Fruit fly (Drosophila melanogaster) whole organism, embryonic: ENCODE measurements around the gene CG10226.

Source experiments
- Adf1 ChIP-seq: fragments of 200-800 bp; sonication (Bioruptor generic); IDR thresholded peaks from 2 replicates; pipeline ENCODE4 v1.3.6; 2022; ENCODE audit warnings: missing biosample characterization, missing genetic modification characterization
- Atf-2 ChIP-seq: fragments of 200-800 bp; sonication (Bioruptor generic); optimal IDR thresholded peaks from 2 replicates; lab custom pipeline; 2016; ENCODE audit warnings: missing biosample characterization, missing genetic modification characterization
- CG10209 ChIP-seq: fragments of 200-800 bp; sonication (Bioruptor generic); optimal IDR thresholded peaks from 3 replicates; lab custom pipeline; 2017; ENCODE audit warnings: missing biosample characterization, mild to moderate bottlenecking, missing genetic modification characterization, missing genetic modification reagents
- CG10979 ChIP-seq: fragments of 200-800 bp; sonication (Bioruptor generic); optimal IDR thresholded peaks from 2 replicates; lab custom pipeline; 2018; ENCODE audit warnings: missing biosample characterization, mild to moderate bottlenecking, missing genetic modification characterization, moderate library complexity
- CG12942 ChIP-seq: fragments of 200-800 bp; sonication (Bioruptor generic); optimal IDR thresholded peaks from 3 replicates; lab custom pipeline; 2016; ENCODE audit warnings: missing biosample characterization, missing genetic modification characterization
- CG14014 ChIP-seq: fragments of 200-800 bp; sonication (Bioruptor generic); IDR thresholded peaks from 2 replicates; pipeline ENCODE4 v1.3.6; 2022; ENCODE audit warnings: missing biosample characterization, missing genetic modification characterization
- CG14667 ChIP-seq: fragments of 200-800 bp; sonication (Bioruptor generic); IDR thresholded peaks from 2 replicates; pipeline ENCODE4 v1.3.6; 2022; ENCODE audit warnings: missing biosample characterization, missing genetic modification characterization
- CG15479 ChIP-seq: fragments of 200-800 bp; sonication (Bioruptor generic); optimal IDR thresholded peaks from 3 replicates; lab custom pipeline; 2019; ENCODE audit warnings: missing biosample characterization, mild to moderate bottlenecking, missing genetic modification characterization, moderate library complexity
- CG1603 ChIP-seq: fragments of 200-800 bp; sonication (Bioruptor generic); optimal IDR thresholded peaks from 2 replicates; lab custom pipeline; 2019; ENCODE audit warnings: missing biosample characterization, mild to moderate bottlenecking, missing genetic modification characterization, moderate library complexity
- CG3838 ChIP-seq: fragments of 200-800 bp; sonication (Bioruptor generic); optimal IDR thresholded peaks from 3 replicates; lab custom pipeline; 2016; ENCODE audit warnings: missing biosample characterization, missing genetic modification characterization
- CG3847 ChIP-seq: fragments of 200-800 bp; sonication (Bioruptor generic); IDR thresholded peaks from 2 replicates; pipeline ENCODE4 v1.3.6; 2022; ENCODE audit warnings: missing biosample characterization, missing genetic modification characterization
- CG4404 ChIP-seq: fragments of 200-800 bp; sonication (Bioruptor generic); IDR thresholded peaks from 2 replicates; pipeline ENCODE4 v1.3.6; 2022; ENCODE audit warnings: missing biosample characterization, missing genetic modification characterization
- CG4820 ChIP-seq: fragments of 200-800 bp; sonication (Bioruptor generic); optimal IDR thresholded peaks from 3 replicates; lab custom pipeline; 2016; ENCODE audit warnings: missing biosample characterization, missing genetic modification characterization
- CG6689 ChIP-seq: fragments of 200-800 bp; sonication (Bioruptor generic); IDR thresholded peaks from 2 replicates; pipeline ENCODE4 v1.3.6; 2022; ENCODE audit warnings: missing biosample characterization, missing genetic modification characterization
- CG6854 ChIP-seq: fragments of 200-800 bp; sonication (Bioruptor generic); optimal IDR thresholded peaks from 3 replicates; lab custom pipeline; 2017; ENCODE audit warnings: missing biosample characterization, mild to moderate bottlenecking, missing genetic modification characterization
- CG9215 ChIP-seq: fragments of 200-800 bp; sonication (Bioruptor generic); IDR thresholded peaks from 2 replicates; pipeline ENCODE4 v1.3.6; 2022; ENCODE audit warnings: missing biosample characterization, missing genetic modification characterization
- Dek ChIP-seq: fragments of 200-800 bp; sonication (Bioruptor generic); optimal IDR thresholded peaks from 3 replicates; lab custom pipeline; 2019; ENCODE audit warnings: missing biosample characterization, mild to moderate bottlenecking, missing genetic modification characterization, moderate library complexity
- Drgx ChIP-seq: fragments of 200-800 bp; sonication (Bioruptor generic); IDR thresholded peaks from 2 replicates; pipeline ENCODE4 v1.3.6; 2022; ENCODE audit warnings: missing biosample characterization, missing genetic modification characterization
- E2f1 ChIP-seq: fragments of 200-800 bp; sonication (Bioruptor generic); IDR thresholded peaks from 2 replicates; pipeline ENCODE4 v1.3.6; 2022; ENCODE audit warnings: missing biosample characterization, missing genetic modification characterization
- Ets65A ChIP-seq: fragments of 200-800 bp; sonication (Bioruptor generic); peaks from one replicate; lab custom pipeline; 2016; ENCODE audit warnings: missing biosample characterization, missing genetic modification characterization
- Gug ChIP-seq: fragments of 200-800 bp; sonication (Bioruptor generic); IDR thresholded peaks from 4 replicates; pipeline ENCODE4 v1.3.6; 2022; ENCODE audit warnings: missing biosample characterization, missing genetic modification characterization
- H2.0 ChIP-seq: fragments of 200-800 bp; sonication (Bioruptor generic); IDR thresholded peaks from 2 replicates; pipeline ENCODE4 v1.3.6; 2022; ENCODE audit warnings: missing biosample characterization, missing genetic modification characterization
- Hr3 ChIP-seq: fragments of 200-800 bp; sonication (Bioruptor generic); optimal IDR thresholded peaks from 3 replicates; lab custom pipeline; 2016; ENCODE audit warnings: missing biosample characterization, missing genetic modification characterization
- Kr ChIP-seq: fragments of 200-800 bp; sonication (Bioruptor generic); optimal IDR thresholded peaks from 2 replicates; lab custom pipeline; 2017; ENCODE audit warnings: missing biosample characterization, mild to moderate bottlenecking, missing genetic modification characterization
- Optix ChIP-seq: fragments of 200-800 bp; sonication (Bioruptor generic); IDR thresholded peaks from 3 replicates; pipeline ENCODE4 v1.3.6; 2022; ENCODE audit warnings: missing biosample characterization, missing genetic modification characterization
- Pdp1 ChIP-seq, 2 experiments: fragments of 200-800 bp; sonication (Bioruptor generic); optimal IDR thresholded peaks; 3 replicates each; lab custom pipeline; 2016; ENCODE audit warnings: missing biosample characterization in 2 of 2, missing genetic modification characterization in 2 of 2, mild to moderate bottlenecking in 1 of 2, moderate library complexity in 1 of 2
- Spps ChIP-seq: fragments of 200-800 bp; sonication (Bioruptor generic); optimal IDR thresholded peaks from 2 replicates; lab custom pipeline; 2018; ENCODE audit warnings: missing biosample characterization, mild to moderate bottlenecking, missing genetic modification characterization
- Trl ChIP-seq, 3 experiments: fragments of >200 bp in 2 of 3; fragments of 200-800 bp in 1 of 3; sonication (Bioruptor generic) in 1 of 3; optimal IDR thresholded peaks; 2 replicates in 1 of 3; 3 replicates in 2 of 3; lab custom pipeline; 2016 to 2017; ENCODE audit warnings: missing biosample characterization in 1 of 3, missing genetic modification characterization in 1 of 3
- az2 ChIP-seq: fragments of 200-800 bp; sonication (Bioruptor generic); optimal IDR thresholded peaks from 3 replicates; lab custom pipeline; 2016; ENCODE audit warnings: missing biosample characterization, missing genetic modification characterization
- cad ChIP-seq: fragments of >200 bp; optimal IDR thresholded peaks from 2 replicates; lab custom pipeline; 2017; ENCODE audit warnings: missing biosample characterization, missing genetic modification characterization
- crp ChIP-seq, 2 experiments: fragments of 200-800 bp; sonication (Bioruptor generic); optimal IDR thresholded peaks; 2 replicates in 1 of 2; 3 replicates in 1 of 2; lab custom pipeline; 2017; ENCODE audit warnings: missing biosample characterization in 2 of 2, missing genetic modification characterization in 2 of 2, mild to moderate bottlenecking in 1 of 2, moderate library complexity in 1 of 2
- da ChIP-seq: fragments of 200-800 bp; sonication (Bioruptor generic); optimal IDR thresholded peaks from 2 replicates; lab custom pipeline; 2016; ENCODE audit warnings: missing biosample characterization, missing genetic modification characterization
- ems ChIP-seq: fragments of 200-800 bp; sonication (Bioruptor generic); optimal IDR thresholded peaks from 3 replicates; lab custom pipeline; 2016; ENCODE audit warnings: missing biosample characterization, missing genetic modification characterization
- fd96Cb ChIP-seq: fragments of 200-800 bp; sonication (Bioruptor generic); optimal IDR thresholded peaks from 2 replicates; lab custom pipeline; 2018; ENCODE audit warnings: missing biosample characterization, mild to moderate bottlenecking, missing genetic modification characterization, moderate library complexity
- gem ChIP-seq: fragments of 200-800 bp; sonication (Bioruptor generic); optimal IDR thresholded peaks from 2 replicates; lab custom pipeline; 2019; ENCODE audit warnings: missing biosample characterization, mild to moderate bottlenecking, missing genetic modification characterization, moderate library complexity
- ham ChIP-seq: fragments of 200-800 bp; sonication (Bioruptor generic); IDR thresholded peaks from 2 replicates; pipeline ENCODE4 v1.3.6; 2022; ENCODE audit warnings: missing biosample characterization, missing genetic modification characterization
- hkb ChIP-seq, 2 experiments: fragments of 200-800 bp in 1 of 2; fragments of >200 bp in 1 of 2; sonication (Bioruptor generic) in 1 of 2; IDR thresholded peaks in 1 of 2; optimal IDR thresholded peaks in 1 of 2; 2 replicates each; pipeline versions ENCODE4 v1.3.6 to Lab custom; 2017 to 2022; ENCODE audit warnings: missing biosample characterization in 1 of 2, missing genetic modification characterization in 1 of 2
- kni ChIP-seq: fragments of 200-800 bp; sonication (Bioruptor generic); optimal IDR thresholded peaks from 3 replicates; lab custom pipeline; 2017; ENCODE audit warnings: mild to moderate bottlenecking, missing biosample characterization, missing genetic modification reagents, missing genetic modification characterization
- lov ChIP-seq, 2 experiments: fragments of 200-800 bp in 1 of 2; fragments of >200 bp in 1 of 2; sonication (Bioruptor generic) in 1 of 2; IDR thresholded peaks in 1 of 2; optimal IDR thresholded peaks in 1 of 2; 2 replicates in 1 of 2; 3 replicates in 1 of 2; pipeline versions ENCODE4 v1.3.6 to Lab custom; 2017 to 2022; ENCODE audit warnings: missing biosample characterization in 1 of 2, missing genetic modification characterization in 1 of 2
- mam ChIP-seq: fragments of 200-800 bp; sonication (Bioruptor generic); optimal IDR thresholded peaks from 3 replicates; lab custom pipeline; 2016; ENCODE audit warnings: missing biosample characterization, missing genetic modification characterization
- prd ChIP-seq, 3 experiments: fragments of >200 bp in 2 of 3; fragments of 200-800 bp in 1 of 3; sonication (Bioruptor generic) in 1 of 3; optimal IDR thresholded peaks in 2 of 3; IDR thresholded peaks in 1 of 3; 2 replicates in 2 of 3; 3 replicates in 1 of 3; pipeline versions ENCODE4 v1.3.6 to Lab custom; 2017 to 2022; ENCODE audit warnings: missing biosample characterization in 1 of 3, missing genetic modification characterization in 1 of 3
- rib ChIP-seq: fragments of 200-800 bp; sonication (Bioruptor generic); IDR thresholded peaks from 2 replicates; pipeline ENCODE4 v1.3.6; 2022; ENCODE audit warnings: missing biosample characterization, missing genetic modification characterization
- row ChIP-seq: fragments of 200-800 bp; sonication (Bioruptor generic); IDR thresholded peaks from 3 replicates; pipeline ENCODE4 v1.3.6; 2022; ENCODE audit warnings: missing biosample characterization, missing genetic modification characterization
- slbo ChIP-seq: fragments of 200-800 bp; sonication (Bioruptor generic); IDR thresholded peaks from 2 replicates; pipeline ENCODE4 v1.3.6; 2022; ENCODE audit warnings: missing biosample characterization, missing genetic modification characterization
- slp2 ChIP-seq: fragments of 200-800 bp; sonication (Bioruptor generic); optimal IDR thresholded peaks from 2 replicates; lab custom pipeline; 2016; ENCODE audit warnings: missing biosample characterization, missing genetic modification characterization
- ssp ChIP-seq: fragments of 200-800 bp; sonication (Bioruptor generic); IDR thresholded peaks from 2 replicates; pipeline ENCODE4 v1.3.6; 2022; ENCODE audit warnings: missing biosample characterization, missing genetic modification characterization
- trem ChIP-seq: fragments of 200-800 bp; optimal IDR thresholded peaks from 3 replicates; lab custom pipeline; 2019; ENCODE audit warnings: missing biosample characterization, mild to moderate bottlenecking, missing genetic modification characterization, moderate library complexity
- wdn ChIP-seq: fragments of 200-800 bp; sonication (Bioruptor generic); IDR thresholded peaks from 2 replicates; pipeline ENCODE4 v1.3.6; 2022; ENCODE audit warnings: missing biosample characterization, missing genetic modification characterization
- zen2 ChIP-seq: fragments of 200-800 bp; sonication (Bioruptor generic); IDR thresholded peaks from 3 replicates; pipeline ENCODE4 v1.3.6; 2022; ENCODE audit warnings: missing biosample characterization, missing genetic modification characterization; ENCODE audit not compliant: partially characterized antibody

Gene CG10226

DNA sequence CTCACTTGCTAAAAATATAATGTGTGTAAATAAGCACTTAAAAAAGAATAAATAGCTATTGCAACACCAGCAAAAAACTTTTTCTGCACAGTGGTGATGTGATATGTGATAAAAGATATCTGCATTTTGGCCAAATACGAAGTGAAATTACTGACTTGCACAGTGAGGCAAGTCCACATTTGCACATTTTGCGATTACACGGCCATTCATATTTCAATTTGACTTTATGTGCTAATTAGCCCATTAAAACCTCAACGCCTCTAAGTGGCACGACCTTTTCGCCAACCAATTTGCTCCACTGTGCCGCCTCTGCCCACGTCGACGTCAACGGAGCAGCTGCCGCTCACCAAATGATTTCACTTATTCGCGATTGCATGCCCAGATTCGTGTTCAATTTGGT is 19.7 kb downstream of the CG10226 start, which contains the start of gene CG33946 (continued):
- no peak for TF ChIP-seq CG12942 (GFP tag; lab: Kevin White, UChicago)
- peak; percentile 30 for TF ChIP-seq Atf-2
- no peak for TF ChIP-seq Kr (GFP tag; lab: Kevin White, UChicago)
- 0 out of 2 replicates have a peak, but pooled peaks have one; percentile 16 for TF ChIP-seq CG14014 (GFP tag; lab: Robert Waterston, UW)
- peak; percentile 21 for TF ChIP-seq Hr3 (GFP tag; lab: Kevin White, UChicago)
- TF ChIP-seq slbo: peak; percentile 51
- no peak for TF ChIP-seq fd96Cb (tag; lab: Kevin White, UChicago)
- peak; percentile 18 for TF ChIP-seq gem (tag; lab: Kevin White, UChicago)
- TF ChIP-seq wdn (GFP tag; lab: Robert Waterston, UW): peak; percentile 9; the same call in 1 of the 2 replicates
- TF ChIP-seq rib (GFP tag; lab: Robert Waterston, UW): no peak
- peak; percentile 5 for TF ChIP-seq mam (GFP tag; lab: Kevin White, UChicago)
- TF ChIP-seq CG6689 (GFP tag; lab: Robert Waterston, UW): peak; percentile 59; the same call in 1 of the 2 replicates
- TF ChIP-seq CG14667 (GFP tag; lab: Robert Waterston, UW): 0 out of 2 replicates have a peak, but pooled peaks have one; percentile 5
- TF ChIP-seq Adf1 (GFP tag; lab: Robert Waterston, UW): peak; percentile 16
- TF ChIP-seq CG6854 (GFP tag; lab: Kevin White, UChicago): no peak
- TF ChIP-seq CG9215 (GFP tag; lab: Robert Waterston, UW): peak; percentile 34; the same call in 1 of the 2 replicates
- TF ChIP-seq cad (GFP tag; lab: Kevin White, UChicago): no peak
- TF ChIP-seq CG10979 (tag; lab: Kevin White, UChicago): peak; percentile 20
- TF ChIP-seq Pdp1 (GFP tag; optimal IDR thresholded peaks at IDR 0.05; lab: Kevin White, UChicago): peak in 1 of 2 experiments; percentile 8
- TF ChIP-seq slp2 (GFP tag; lab: Kevin White, UChicago): no peak
- no peak for TF ChIP-seq CG15479 (GFP tag; lab: Kevin White, UChicago)
- TF ChIP-seq Ets65A (GFP tag; lab: Kevin White, UChicago): peak; percentile 39
- no peak for TF ChIP-seq Spps
- TF ChIP-seq CG3847 (GFP tag; lab: Robert Waterston, UW): no peak
- peak; percentile 53 for TF ChIP-seq row (GFP tag; lab: Robert Waterston, UW)
- TF ChIP-seq prd (optimal IDR thresholded peaks at IDR 0.05; lab: Kevin White, UChicago): no peak
- peak; percentile 73; the same call in 2 of the 3 replicates for TF ChIP-seq prd (GFP tag; IDR thresholded peaks at IDR 0.05; lab: Robert Waterston, UW)
- no peak for TF ChIP-seq hkb (optimal IDR thresholded peaks at IDR 0.05; lab: Kevin White, UChicago)
- peak; percentile 24; the same call in 1 of the 2 replicates for TF ChIP-seq hkb (GFP tag; IDR thresholded peaks at IDR 0.05; lab: Robert Waterston, UW)
- TF ChIP-seq H2.0 (GFP tag; lab: Robert Waterston, UW): peak; percentile 36; the same call in 1 of the 2 replicates
- TF ChIP-seq Gug (GFP tag; lab: Robert Waterston, UW): peak; percentile 24; the same call in 1 of the 4 replicates
- TF ChIP-seq Dek (tag; lab: Kevin White, UChicago): no peak
- no peak for TF ChIP-seq lov (optimal IDR thresholded peaks at IDR 0.05; lab: Kevin White, UChicago)
- TF ChIP-seq lov (GFP tag; IDR thresholded peaks at IDR 0.05; lab: Robert Waterston, UW): no peak
- TF ChIP-seq ems: peak; percentile 47
- peak; percentile 57; the same call in 1 of the 3 replicates for TF ChIP-seq Optix (GFP tag; lab: Robert Waterston, UW)
- no peak for TF ChIP-seq Trl (optimal IDR thresholded peaks at IDR 0.05; lab: Kevin White, UChicago)
- TF ChIP-seq Trl (GFP tag; optimal IDR thresholded peaks at IDR 0.05; lab: Kevin White, UChicago): no peak
- TF ChIP-seq kni: no peak
- 0 out of 2 replicates have a peak, but pooled peaks have one; percentile 25 for TF ChIP-seq E2f1 (GFP tag; lab: Robert Waterston, UW)
- peak; percentile 27 for TF ChIP-seq CG1603
- TF ChIP-seq CG10209: no peak
- TF ChIP-seq CG4404 (GFP tag; lab: Robert Waterston, UW): peak; percentile 54
- peak; percentile 23 for TF ChIP-seq CG4820
- TF ChIP-seq zen2 (GFP tag; lab: Robert Waterston, UW): no peak
- no peak for TF ChIP-seq crp (GFP tag; optimal IDR thresholded peaks at IDR 0.05; lab: Kevin White, UChicago)
- no peak for TF ChIP-seq ssp
- peak; percentile 81 for TF ChIP-seq Drgx
- no peak for TF ChIP-seq trem
- no peak for TF ChIP-seq CG3838 (GFP tag; lab: Kevin White, UChicago)
- no peak for TF ChIP-seq ham (GFP tag; lab: Robert Waterston, UW)
- TF ChIP-seq az2: peak; percentile 23
- TF ChIP-seq da (GFP tag; lab: Kevin White, UChicago): no peak
